Fruit fly (Drosophila melanogaster) whole organism, prepupa: ENCODE measurements around the gene CG17819.

ENCODE experiments used
- CG10631 ChIP-seq: fragments of 200-800 bp; sonication (Bioruptor generic); optimal IDR thresholded peaks from 2 replicates; lab custom pipeline; 2016; ENCODE audit warnings: missing biosample characterization, missing genetic modification characterization
- CG31627 ChIP-seq: fragments of 200-800 bp; sonication (Bioruptor generic); optimal IDR thresholded peaks from 3 replicates; lab custom pipeline; 2016; ENCODE audit warnings: missing biosample characterization, missing genetic modification characterization
- CG34406 ChIP-seq: fragments of 200-800 bp; sonication (Bioruptor generic); optimal IDR thresholded peaks from 3 replicates; lab custom pipeline; 2016; ENCODE audit warnings: missing biosample characterization, missing genetic modification characterization
- CG3919 ChIP-seq: fragments of 200-800 bp; sonication (Bioruptor generic); optimal IDR thresholded peaks from 3 replicates; lab custom pipeline; 2016; ENCODE audit warnings: missing biosample characterization, missing genetic modification characterization
- CG6163 ChIP-seq: fragments of 200-800 bp; sonication (Bioruptor generic); IDR thresholded peaks from 3 replicates; pipeline ENCODE4 v1.3.6; 2022; ENCODE audit warnings: missing biosample characterization, missing genetic modification characterization
- CG6792 ChIP-seq: fragments of 200-800 bp; sonication (Bioruptor generic); optimal IDR thresholded peaks from 3 replicates; lab custom pipeline; 2016; ENCODE audit warnings: missing biosample characterization, missing genetic modification characterization
- Ets96B ChIP-seq: fragments of 200-800 bp; optimal IDR thresholded peaks from 2 replicates; lab custom pipeline; 2019; ENCODE audit warnings: missing biosample characterization, mild to moderate bottlenecking, missing genetic modification characterization, moderate library complexity
- Gug ChIP-seq: fragments of 200-800 bp; sonication (Bioruptor generic); IDR thresholded peaks from 2 replicates; pipeline ENCODE4 v1.3.6; 2022; ENCODE audit warnings: missing biosample characterization, missing genetic modification characterization
- OdsH ChIP-seq: fragments of 200-800 bp; sonication (Bioruptor generic); optimal IDR thresholded peaks from 3 replicates; lab custom pipeline; 2016; ENCODE audit warnings: missing biosample characterization, missing genetic modification characterization
- acj6 ChIP-seq: fragments of 200-800 bp; sonication (Bioruptor generic); optimal IDR thresholded peaks from 3 replicates; lab custom pipeline; 2016; ENCODE audit warnings: missing biosample characterization, missing genetic modification characterization
- dac ChIP-seq: fragments of 200-800 bp; sonication (Bioruptor generic); optimal IDR thresholded peaks from 2 replicates; lab custom pipeline; 2017; ENCODE audit warnings: missing biosample characterization, mild to moderate bottlenecking, missing genetic modification characterization
- net ChIP-seq: fragments of 200-800 bp; sonication (Bioruptor generic); optimal IDR thresholded peaks from 3 replicates; lab custom pipeline; 2016; ENCODE audit warnings: missing biosample characterization, missing genetic modification characterization
- salr ChIP-seq, 2 experiments: fragments of 200-800 bp; sonication (Bioruptor generic); optimal IDR thresholded peaks; 3 replicates each; lab custom pipeline; 2016 to 2018; ENCODE audit warnings: missing biosample characterization in 2 of 2, missing genetic modification characterization in 2 of 2, mild to moderate bottlenecking in 1 of 2
- topi ChIP-seq: fragments of 200-800 bp; sonication (Bioruptor generic); optimal IDR thresholded peaks from 3 replicates; lab custom pipeline; 2016; ENCODE audit warnings: missing biosample characterization, missing genetic modification characterization

dm6 chr3R:21878473-21878872 is 6.9 kb downstream of the CG17819 start, which contains the start of gene CG34148:
- no peak for TF ChIP-seq Gug (GFP tag; lab: Robert Waterston, UW)
- TF ChIP-seq net = no peak
- no peak for TF ChIP-seq Ets96B (tag; lab: Kevin White, UChicago)
- no peak for TF ChIP-seq CG34406 (GFP tag; lab: Kevin White, UChicago)
- TF ChIP-seq topi (GFP tag; lab: Kevin White, UChicago) = no peak
- no peak for TF ChIP-seq dac
- TF ChIP-seq acj6 (GFP tag; lab: Kevin White, UChicago) = no peak
- TF ChIP-seq CG31627 (GFP tag; lab: Kevin White, UChicago) = no peak
- no peak for TF ChIP-seq CG6163 (GFP tag; lab: Robert Waterston, UW)
- TF ChIP-seq salr (GFP tag; optimal IDR thresholded peaks at IDR 0.05; lab: Kevin White, UChicago) = no peak
- TF ChIP-seq CG6792 (GFP tag; lab: Kevin White, UChicago) = no peak
- no peak for TF ChIP-seq CG3919
- TF ChIP-seq OdsH (GFP tag; lab: Kevin White, UChicago) = no peak
- no peak for TF ChIP-seq CG10631 (GFP tag; lab: Kevin White, UChicago)
